Worm (Caenorhabditis elegans): ENCODE data around the gene cku-80.

DNA sequence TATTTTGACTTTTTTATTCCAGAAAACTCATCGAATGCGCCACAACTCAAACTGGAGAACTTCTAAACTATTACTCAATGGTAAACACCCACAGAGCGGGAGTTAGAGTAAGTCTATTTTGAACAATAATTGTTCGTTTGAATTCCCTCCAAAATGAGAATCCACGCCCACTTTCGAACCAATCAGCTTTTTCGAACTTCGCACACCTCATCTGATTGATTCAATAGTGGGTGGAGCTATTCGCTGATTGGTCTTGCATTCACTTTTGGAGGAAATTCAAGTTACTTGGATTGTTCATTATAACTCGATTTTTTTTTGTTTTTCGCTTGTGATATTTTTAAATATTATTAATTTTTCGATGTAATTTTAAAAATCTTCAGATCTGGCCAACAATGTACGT is 23.8 kb upstream of the cku-80 start:
- TF ChIP-seq hlh-8 (tag; optimal IDR thresholded peaks at IDR 0.05) = no peak
- no peak for TF ChIP-seq ceh-9 (tag; optimal IDR thresholded peaks at IDR 0.05)
- no peak for TF ChIP-seq ama-1 (optimal IDR thresholded peaks at IDR 0.05)
- no peak for TF ChIP-seq ets-4 (tag; optimal IDR thresholded peaks at IDR 0.05)
- TF ChIP-seq pag-3 (tag; optimal IDR thresholded peaks at IDR 0.05; ENCODE audit: borderline replicate concordance) = no peak
- no peak for TF ChIP-seq dmd-4 (tag; optimal IDR thresholded peaks at IDR 0.05; ENCODE audit: borderline replicate concordance)

Data from whole organism, late embryonic.